Worm (Caenorhabditis elegans): ENCODE results near the gene srh-145.

DNA sequence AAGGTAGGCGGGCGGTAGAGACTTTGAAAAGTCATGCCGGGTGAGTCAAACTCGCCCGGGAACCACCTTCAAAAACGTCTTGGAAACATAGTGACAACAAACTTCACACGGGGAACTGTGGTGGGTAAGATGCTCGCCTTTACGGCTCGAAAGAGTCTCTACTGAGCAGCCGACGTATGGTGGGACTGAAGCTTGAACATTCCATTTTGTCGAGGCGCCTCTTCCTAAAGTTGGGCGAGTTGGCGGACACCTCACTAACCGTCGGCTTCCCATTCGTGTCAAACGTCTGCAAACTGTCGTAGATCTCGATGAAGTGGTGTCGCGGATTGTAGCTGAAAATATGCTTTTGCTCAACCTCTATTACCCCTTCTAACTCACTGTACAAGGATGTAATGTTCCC, 27.6 kb upstream of the srh-145 start:
- TF ChIP-seq ces-1 (GFP tag; optimal IDR thresholded peaks at IDR 0.05) (no peak), lin-13 (tag; optimal IDR thresholded peaks at IDR 0.05) (no peak), ztf-11 (tag; optimal IDR thresholded peaks at IDR 0.05) (no peak)

Measured in whole organism, mixed stage, embryonic.